Worm (Caenorhabditis elegans): ENCODE results near the gene fcho-1.

ce11 chrII:1357262-1357661 is 46.9 kb downstream of the fcho-1 start:
- peak in 1 of 2 experiments; percentile 54 for TF ChIP-seq efl-1 (optimal IDR thresholded peaks at IDR 0.05)
- TF ChIP-seq efl-1 (GFP tag; optimal IDR thresholded peaks at IDR 0.05 in 1 of 2), result peak in 1 of 2 experiments; percentile 59
- TF ChIP-seq lin-13 (GFP tag; optimal IDR thresholded peaks at IDR 0.05), result no peak
- no peak for TF ChIP-seq skn-1 (tag; optimal IDR thresholded peaks at IDR 0.05)
- no peak for TF ChIP-seq mep-1 (tag; optimal IDR thresholded peaks at IDR 0.05)
- TF ChIP-seq blmp-1 (tag; optimal IDR thresholded peaks at IDR 0.05), result no peak
- no peak for TF ChIP-seq tlp-1 (tag; optimal IDR thresholded peaks at IDR 0.05)
- TF ChIP-seq ztf-11 (tag; optimal IDR thresholded peaks at IDR 0.05), result no peak
- no peak for TF ChIP-seq ztf-4 (tag; optimal IDR thresholded peaks at IDR 0.05)

All from whole organism, L1 larva.